Worm (Caenorhabditis elegans) whole organism, L2 larva: ENCODE results near the gene gfat-1.

Experiments
- C34F6.9 ChIP-seq: fragments of 150-350 bp; optimal IDR thresholded peaks from 2 replicates; lab custom pipeline; 2014; ENCODE audit warnings: missing biosample characterization, missing genetic modification characterization
- F13H6.1 ChIP-seq: sonication (generic microtip); optimal IDR thresholded peaks from 2 replicates; lab custom pipeline; 2016; ENCODE audit warnings: missing genetic modification characterization, missing compliant biosample characterization
- R02D3.7 ChIP-seq: fragments of 150-350 bp; optimal IDR thresholded peaks from 2 replicates; lab custom pipeline; 2014; ENCODE audit warnings: missing biosample characterization, missing genetic modification characterization
- Y55F3AM.14 ChIP-seq: fragments of 200-800 bp; sonication (Bioruptor generic); optimal IDR thresholded peaks from 2 replicates; lab custom pipeline; 2018; ENCODE audit warnings: mild to moderate bottlenecking, missing genetic modification characterization, missing compliant biosample characterization
- ZK546.5 ChIP-seq: sonication (generic microtip); optimal IDR thresholded peaks from 2 replicates; lab custom pipeline; 2017; ENCODE audit warnings: missing biosample characterization, missing genetic modification characterization
- alr-1 ChIP-seq: fragments of 150-350 bp; optimal IDR thresholded peaks from 2 replicates; lab custom pipeline; 2014; ENCODE audit warnings: missing biosample characterization, missing genetic modification characterization
- aly-2 ChIP-seq: fragments of 150-350 bp; optimal IDR thresholded peaks from 2 replicates; lab custom pipeline; 2014; ENCODE audit warnings: missing biosample characterization, missing genetic modification characterization
- ama-1 ChIP-seq: fragments of 150-350 bp; optimal IDR thresholded peaks from 2 replicates; lab custom pipeline; 2018; ENCODE audit warnings: inconsistent platforms
- blmp-1 ChIP-seq: sonication (generic microtip); optimal IDR thresholded peaks from 2 replicates; lab custom pipeline; 2017; ENCODE audit warnings: missing genetic modification characterization, mild to moderate bottlenecking, missing compliant biosample characterization, antibody characterized with exemption, moderate library complexity; ENCODE audit not compliant: insufficient read depth
- ceh-16 ChIP-seq: fragments of 150-350 bp; optimal IDR thresholded peaks from 2 replicates; lab custom pipeline; 2014; ENCODE audit warnings: missing biosample characterization, missing genetic modification characterization
- ceh-82 ChIP-seq: fragments of 150-350 bp; optimal IDR thresholded peaks from 2 replicates; lab custom pipeline; 2014; ENCODE audit warnings: missing biosample characterization, missing genetic modification characterization
- crh-2 ChIP-seq: sonication (generic microtip); optimal IDR thresholded peaks from 2 replicates; lab custom pipeline; 2017; ENCODE audit warnings: missing biosample characterization, missing genetic modification characterization
- dmd-4 ChIP-seq: sonication (generic microtip); optimal IDR thresholded peaks from 2 replicates; lab custom pipeline; 2017; ENCODE audit warnings: missing biosample characterization, missing genetic modification characterization
- egl-27 ChIP-seq: sonication (generic microtip); optimal IDR thresholded peaks from 3 replicates; lab custom pipeline; 2017; ENCODE audit warnings: missing biosample characterization, missing genetic modification reagents, missing genetic modification characterization
- elt-1 ChIP-seq: fragments of 150-350 bp; optimal IDR thresholded peaks from 2 replicates; lab custom pipeline; 2014; ENCODE audit warnings: missing biosample characterization, missing genetic modification characterization
- elt-3 ChIP-seq: sonication (generic microtip); optimal IDR thresholded peaks from 2 replicates; lab custom pipeline; 2017; ENCODE audit warnings: missing biosample characterization, missing genetic modification characterization
- fos-1 ChIP-seq: fragments of 150-350 bp; optimal IDR thresholded peaks from 2 replicates; lab custom pipeline; 2014; ENCODE audit warnings: missing biosample characterization, missing genetic modification characterization
- gmeb-1 ChIP-seq: fragments of 150-350 bp; optimal IDR thresholded peaks from 2 replicates; lab custom pipeline; 2014; ENCODE audit warnings: missing biosample characterization, missing genetic modification characterization
- lin-11 ChIP-seq: fragments of 150-350 bp; sonication (generic microtip); optimal IDR thresholded peaks from 2 replicates; lab custom pipeline; 2014; ENCODE audit warnings: missing biosample characterization, missing genetic modification characterization, inconsistent platforms, mixed read lengths
- lin-13 ChIP-seq: fragments of 150-350 bp; optimal IDR thresholded peaks from 2 replicates; lab custom pipeline; 2014; ENCODE audit warnings: missing biosample characterization, missing genetic modification reagents, missing genetic modification characterization
- lin-39 ChIP-seq: fragments of 150-350 bp; optimal IDR thresholded peaks from 2 replicates; lab custom pipeline; 2014; ENCODE audit warnings: missing biosample characterization, missing genetic modification reagents, missing genetic modification characterization
- lsy-2 ChIP-seq, 2 experiments: fragments of 150-350 bp in 1 of 2; sonication (generic microtip) in 1 of 2; optimal IDR thresholded peaks; 2 replicates each; lab custom pipeline; 2014 to 2017; ENCODE audit warnings: missing biosample characterization in 2 of 2, missing genetic modification characterization in 2 of 2
- mab-5 ChIP-seq: fragments of 150-350 bp; optimal IDR thresholded peaks from 2 replicates; lab custom pipeline; 2014; ENCODE audit warnings: missing biosample characterization, missing genetic modification characterization
- mbf-1 ChIP-seq: sonication (generic microtip); optimal IDR thresholded peaks from 2 replicates; lab custom pipeline; 2017; ENCODE audit warnings: missing biosample characterization, missing genetic modification characterization
- mdl-1 ChIP-seq, 2 experiments: fragments of 150-350 bp in 1 of 2; sonication (generic microtip) in 1 of 2; optimal IDR thresholded peaks; 2 replicates each; lab custom pipeline; 2017; ENCODE audit warnings: missing biosample characterization in 2 of 2, missing genetic modification characterization in 2 of 2
- nhr-11 ChIP-seq: fragments of 150-350 bp; optimal IDR thresholded peaks from 2 replicates; lab custom pipeline; 2014; ENCODE audit warnings: missing biosample characterization, missing genetic modification characterization
- nhr-12 ChIP-seq: fragments of 150-350 bp; optimal IDR thresholded peaks from 2 replicates; lab custom pipeline; 2014; ENCODE audit warnings: missing biosample characterization, missing genetic modification characterization
- nhr-129 ChIP-seq: fragments of 150-350 bp; optimal IDR thresholded peaks from 2 replicates; lab custom pipeline; 2014; ENCODE audit warnings: missing biosample characterization, missing genetic modification characterization
- nhr-21 ChIP-seq: fragments of 150-350 bp; optimal IDR thresholded peaks from 2 replicates; lab custom pipeline; 2014; ENCODE audit warnings: missing biosample characterization, missing genetic modification characterization
- nhr-237 ChIP-seq: fragments of 150-350 bp; optimal IDR thresholded peaks from 2 replicates; lab custom pipeline; 2014; ENCODE audit warnings: missing biosample characterization, missing genetic modification characterization
- nhr-25 ChIP-seq: fragments of 150-350 bp; sonication (generic microtip); optimal IDR thresholded peaks from 3 replicates; lab custom pipeline; 2014; ENCODE audit warnings: missing biosample characterization, missing genetic modification characterization
- nhr-6 ChIP-seq: fragments of 150-350 bp; optimal IDR thresholded peaks from 2 replicates; lab custom pipeline; 2014; ENCODE audit warnings: missing biosample characterization, missing genetic modification characterization
- peb-1 ChIP-seq: fragments of 150-350 bp; optimal IDR thresholded peaks from 2 replicates; lab custom pipeline; 2014; ENCODE audit warnings: missing biosample characterization, missing genetic modification characterization
- sem-4 ChIP-seq: fragments of 150-350 bp; optimal IDR thresholded peaks from 2 replicates; lab custom pipeline; 2014; ENCODE audit warnings: missing biosample characterization, missing genetic modification reagents, missing genetic modification characterization
- skn-1 ChIP-seq: sonication (generic microtip); optimal IDR thresholded peaks from 2 replicates; lab custom pipeline; 2017; ENCODE audit warnings: missing biosample characterization, missing genetic modification characterization
- sma-3 ChIP-seq: sonication (generic microtip); optimal IDR thresholded peaks from 2 replicates; lab custom pipeline; 2016; ENCODE audit warnings: missing genetic modification reagents, missing genetic modification characterization, missing compliant biosample characterization
- sma-9 ChIP-seq, 2 experiments: fragments of 150-350 bp in 1 of 2; sonication (generic microtip) in 1 of 2; optimal IDR thresholded peaks; 2 replicates each; lab custom pipeline; 2014 to 2016; ENCODE audit warnings: missing genetic modification characterization in 2 of 2, mild to moderate bottlenecking in 1 of 2, missing biosample characterization in 1 of 2, missing compliant biosample characterization in 1 of 2, missing genetic modification reagents in 1 of 2, moderate library complexity in 1 of 2
- snpc-4 ChIP-seq: fragments of 150-350 bp; optimal IDR thresholded peaks from 2 replicates; lab custom pipeline; 2014; ENCODE audit warnings: missing biosample characterization, missing genetic modification characterization
- unc-39 ChIP-seq: fragments of 150-350 bp; optimal IDR thresholded peaks from 2 replicates; lab custom pipeline; 2014; ENCODE audit warnings: missing biosample characterization, missing genetic modification characterization
- unc-55 ChIP-seq: fragments of 150-350 bp; sonication (generic microtip); optimal IDR thresholded peaks from 3 replicates; lab custom pipeline; 2014; ENCODE audit warnings: missing biosample characterization, missing genetic modification reagents, missing genetic modification characterization
- unc-62 ChIP-seq: fragments of 150-350 bp; optimal IDR thresholded peaks from 2 replicates; lab custom pipeline; 2014; ENCODE audit warnings: missing biosample characterization, missing genetic modification reagents, missing genetic modification characterization
- zag-1 ChIP-seq: fragments of 150-350 bp; optimal IDR thresholded peaks from 2 replicates; lab custom pipeline; 2014; ENCODE audit warnings: missing biosample characterization, missing genetic modification characterization
- ztf-1 ChIP-seq: fragments of 200-800 bp; sonication (Bioruptor generic); conservative IDR thresholded peaks from 2 replicates; pipeline ENCODE4 v1.3.6; 2022; ENCODE audit warnings: missing genetic modification characterization, missing compliant biosample characterization
- ztf-11 ChIP-seq: sonication (generic microtip); optimal IDR thresholded peaks from 2 replicates; lab custom pipeline; 2017; ENCODE audit warnings: missing biosample characterization, missing genetic modification characterization
- ztf-4 ChIP-seq: fragments of 150-350 bp; optimal IDR thresholded peaks from 2 replicates; lab custom pipeline; 2014; ENCODE audit warnings: missing biosample characterization, missing genetic modification characterization

Gene gfat-1

DNA sequence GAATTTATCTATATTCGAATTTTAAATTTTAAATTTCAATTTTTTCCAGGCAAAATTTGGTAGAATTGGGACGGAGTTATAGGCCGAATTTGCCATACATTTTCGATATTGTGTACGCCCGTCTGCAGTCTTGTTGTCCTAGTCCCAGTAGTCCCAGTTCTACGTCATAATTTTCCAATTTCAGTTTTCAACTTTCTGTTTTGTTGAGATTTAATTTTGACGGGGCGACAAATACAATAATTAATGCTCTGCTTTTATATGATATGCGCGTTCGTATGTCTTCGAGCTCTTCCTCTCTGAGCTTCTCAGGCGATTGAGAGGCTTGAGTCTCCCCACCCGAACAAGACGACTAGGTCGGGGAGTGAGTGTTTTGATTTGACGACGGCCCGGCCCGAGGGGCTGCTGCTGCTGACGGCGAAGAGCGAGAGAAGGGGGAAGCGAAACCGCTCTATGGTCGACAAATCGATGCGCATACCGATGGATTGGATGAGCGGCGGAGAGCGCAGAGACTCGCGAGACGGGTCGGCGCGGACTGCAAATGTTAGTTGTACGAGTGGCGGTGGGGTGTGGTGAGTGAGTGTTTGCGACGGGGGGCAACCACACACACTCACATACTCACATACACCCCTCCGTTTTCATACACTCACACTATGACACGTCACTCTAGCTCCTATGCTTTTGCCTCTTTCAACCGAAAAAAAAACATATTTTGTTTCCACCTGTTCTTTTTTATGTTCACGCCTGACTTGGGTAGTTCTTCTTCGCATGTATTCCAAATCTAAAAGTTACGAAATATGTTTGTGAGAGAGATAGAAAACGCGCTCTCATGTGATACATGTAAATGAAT, 39.7 kb upstream of the gfat-1 start:
- TF ChIP-seq zag-1 (tag; lab: Kevin White, UChicago): peak; percentile 78
- TF ChIP-seq gmeb-1: no peak
- peak; percentile 79 for TF ChIP-seq sma-3 (GFP tag; lab: Kevin White, UChicago)
- TF ChIP-seq lin-11 (tag; lab: Kevin White, UChicago): peak; percentile 56
- TF ChIP-seq egl-27 (tag; lab: Kevin White, UChicago): peak; percentile 46
- peak; percentile 85 for TF ChIP-seq crh-2 (tag; lab: Kevin White, UChicago)
- peak; percentile 78 for TF ChIP-seq sem-4
- TF ChIP-seq mab-5: peak; percentile 60
- peak; percentile 86 for TF ChIP-seq fos-1 (tag; lab: Kevin White, UChicago)
- TF ChIP-seq Y55F3AM.14: peak; percentile 48
- peak; percentile 50 for TF ChIP-seq unc-55
- peak; percentile 75 for TF ChIP-seq nhr-25 (tag; lab: Kevin White, UChicago)
- TF ChIP-seq unc-39 (tag; lab: Kevin White, UChicago): no peak
- no peak for TF ChIP-seq skn-1 (tag; lab: Kevin White, UChicago)
- peak; percentile 50 for TF ChIP-seq ztf-4 (tag; lab: Kevin White, UChicago)
- peak; percentile 53 for TF ChIP-seq ceh-16 (tag; lab: Kevin White, UChicago)
- TF ChIP-seq snpc-4 (tag; lab: Kevin White, UChicago): no peak
- TF ChIP-seq elt-3 (tag; lab: Kevin White, UChicago): no peak
- TF ChIP-seq nhr-129: peak; percentile 94
- peak; percentile 56 for TF ChIP-seq lin-13 (GFP tag; lab: Kevin White, UChicago)
- TF ChIP-seq ceh-82 (tag; lab: Kevin White, UChicago): no peak
- TF ChIP-seq nhr-21 (tag; lab: Kevin White, UChicago): peak; percentile 64
- peak; percentile 90 for TF ChIP-seq sma-9 (GFP tag; optimal IDR thresholded peaks at IDR 0.05; lab: Kevin White, UChicago)
- TF ChIP-seq sma-9 (tag; optimal IDR thresholded peaks at IDR 0.05; lab: Kevin White, UChicago): no peak
- TF ChIP-seq lsy-2 (tag; optimal IDR thresholded peaks at IDR 0.05; lab: Kevin White, UChicago): peak in 1 of 2 experiments; percentile 46
- peak in 1 of 2 experiments; percentile 75 for TF ChIP-seq mdl-1 (tag; optimal IDR thresholded peaks at IDR 0.05; lab: Kevin White, UChicago)
- no peak for TF ChIP-seq ZK546.5 (tag; lab: Kevin White, UChicago)
- TF ChIP-seq mbf-1: no peak
- TF ChIP-seq ama-1 (lab: Kevin White, UChicago): peak; percentile 67
- peak; percentile 93 for TF ChIP-seq F13H6.1 (tag; lab: Kevin White, UChicago)
- TF ChIP-seq nhr-237 (tag; lab: Kevin White, UChicago): no peak
- peak; percentile 70 for TF ChIP-seq C34F6.9 (tag; lab: Kevin White, UChicago)
- TF ChIP-seq alr-1 (tag; lab: Kevin White, UChicago): no peak
- TF ChIP-seq blmp-1 (tag; lab: Kevin White, UChicago): peak; percentile 0
- no peak for TF ChIP-seq ztf-11 (tag; lab: Kevin White, UChicago)
- TF ChIP-seq, all 48 proteins: peak for 23

DNA sequence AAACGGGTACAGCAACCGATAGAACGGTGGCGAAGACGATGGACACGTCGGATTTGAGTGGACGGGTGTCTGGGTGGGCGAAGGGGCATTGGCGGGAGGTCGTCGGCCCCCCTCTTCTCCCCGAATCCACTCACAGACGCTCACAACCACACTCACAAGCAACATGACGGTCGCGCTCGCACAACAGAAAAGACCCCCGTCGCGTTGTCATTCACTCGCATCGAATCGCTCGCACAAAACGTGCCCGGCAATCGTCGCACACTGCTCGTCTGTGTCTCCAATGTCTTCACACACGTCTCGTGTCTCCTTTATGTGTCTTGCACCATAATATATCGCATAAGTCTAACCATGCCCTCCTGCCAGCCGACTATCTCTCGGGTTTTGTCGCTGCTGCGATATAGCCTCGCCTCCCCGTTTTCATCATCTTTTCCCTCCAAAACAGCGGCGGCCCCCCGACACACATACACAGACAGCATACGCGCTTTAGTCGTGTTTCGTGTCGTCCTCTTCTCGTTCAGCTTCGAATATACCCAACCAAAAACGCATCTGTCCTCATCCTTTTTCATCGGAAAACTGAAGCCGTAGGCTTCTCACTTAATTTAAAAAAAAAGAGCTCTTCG, 38.9 kb upstream of the gfat-1 start:
- TF ChIP-seq R02D3.7 (tag; lab: Kevin White, UChicago) (no peak), lin-39 (tag; lab: Kevin White, UChicago) (no peak), mdl-1 (tag; optimal IDR thresholded peaks at IDR 0.05; lab: Kevin White, UChicago) (peak; percentile 87 to 94), gmeb-1 (peak; percentile 59), lin-11 (tag; lab: Kevin White, UChicago) (peak; percentile 70), unc-62 (GFP tag; lab: Kevin White, UChicago) (no peak), ztf-11 (tag; lab: Kevin White, UChicago) (no peak), zag-1 (tag; lab: Kevin White, UChicago) (peak; percentile 86), fos-1 (tag; lab: Kevin White, UChicago) (peak; percentile 88), lin-13 (GFP tag; lab: Kevin White, UChicago) (peak; percentile 78), nhr-12 (no peak), blmp-1 (tag; lab: Kevin White, UChicago) (peak; percentile 83), mbf-1 (no peak), ceh-16 (tag; lab: Kevin White, UChicago) (no peak), nhr-11 (tag; lab: Kevin White, UChicago) (no peak), ztf-1 (GFP tag; lab: Robert Waterston, UW) (no peak), skn-1 (tag; lab: Kevin White, UChicago) (no peak), sma-9 (GFP tag; optimal IDR thresholded peaks at IDR 0.05; lab: Kevin White, UChicago) (peak; percentile 93), sma-9 (tag; optimal IDR thresholded peaks at IDR 0.05; lab: Kevin White, UChicago) (no peak), ama-1 (lab: Kevin White, UChicago) (peak; percentile 78), sma-3 (GFP tag; lab: Kevin White, UChicago) (peak; percentile 90), nhr-21 (tag; lab: Kevin White, UChicago) (peak; percentile 87), crh-2 (tag; lab: Kevin White, UChicago) (peak; percentile 90), egl-27 (tag; lab: Kevin White, UChicago) (peak; percentile 89), unc-55 (peak; percentile 75), ztf-4 (tag; lab: Kevin White, UChicago) (peak; percentile 79), sem-4 (peak; percentile 87), alr-1 (tag; lab: Kevin White, UChicago) (no peak), aly-2 (tag; lab: Kevin White, UChicago) (no peak), nhr-129 (peak; percentile 95), peb-1 (tag; lab: Kevin White, UChicago) (no peak), dmd-4 (tag; lab: Kevin White, UChicago) (no peak), lsy-2 (tag; optimal IDR thresholded peaks at IDR 0.05; lab: Kevin White, UChicago) (peak; percentile 58 to 74), nhr-6 (peak; percentile 62), unc-39 (tag; lab: Kevin White, UChicago) (no peak), elt-1 (tag; lab: Kevin White, UChicago) (no peak)
